Worm (Caenorhabditis elegans): Measurements from ENCODE around the gene H28G03.3.

DNA sequence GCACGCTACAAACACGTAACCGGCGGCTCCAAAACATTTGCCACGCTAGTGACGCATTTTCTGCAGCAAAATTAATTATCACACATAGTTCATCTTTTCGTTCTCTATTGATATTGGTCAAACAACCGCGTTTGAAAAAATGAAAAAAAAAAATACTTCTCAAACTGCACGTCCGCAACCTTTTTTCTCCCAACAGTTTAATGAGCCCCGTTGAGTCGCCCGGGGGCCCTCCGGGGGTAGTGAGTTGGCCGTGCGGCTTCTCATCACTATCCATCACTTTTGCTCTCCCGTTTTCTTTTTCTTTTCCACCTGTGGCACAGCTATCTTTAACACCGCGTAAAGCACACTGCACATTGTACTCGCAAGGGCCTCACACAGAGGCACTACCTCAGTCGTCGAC, 16.7 kb downstream of the H28G03.3 start:
- TF ChIP-seq unc-62 (GFP tag; optimal IDR thresholded peaks at IDR 0.05) (no peak), nhr-76 (tag; optimal IDR thresholded peaks at IDR 0.05) (no peak), nhr-12 (tag; optimal IDR thresholded peaks at IDR 0.05) (no peak), elt-3 (tag; optimal IDR thresholded peaks at IDR 0.05) (no peak), lin-39 (tag; optimal IDR thresholded peaks at IDR 0.05) (peak; percentile 57), nhr-28 (tag; optimal IDR thresholded peaks at IDR 0.05) (no peak), zag-1 (tag; optimal IDR thresholded peaks at IDR 0.05) (no peak), ztf-11 (tag; optimal IDR thresholded peaks at IDR 0.05) (no peak), skn-1 (tag; optimal IDR thresholded peaks at IDR 0.05) (no peak)

Data from whole organism, L3 larva.